Worm (Caenorhabditis elegans) whole organism, L2 larva: ENCODE results near the gene ZK596.3.

Source experiments
- F13H6.1 ChIP-seq: sonication (generic microtip); optimal IDR thresholded peaks from 2 replicates; lab custom pipeline; 2016; ENCODE audit warnings: missing genetic modification characterization, missing compliant biosample characterization
- R02D3.7 ChIP-seq: fragments of 150-350 bp; optimal IDR thresholded peaks from 2 replicates; lab custom pipeline; 2014; ENCODE audit warnings: missing biosample characterization, missing genetic modification characterization
- ZK546.5 ChIP-seq: sonication (generic microtip); optimal IDR thresholded peaks from 2 replicates; lab custom pipeline; 2017; ENCODE audit warnings: missing biosample characterization, missing genetic modification characterization
- alr-1 ChIP-seq: fragments of 150-350 bp; optimal IDR thresholded peaks from 2 replicates; lab custom pipeline; 2014; ENCODE audit warnings: missing biosample characterization, missing genetic modification characterization
- aly-2 ChIP-seq: fragments of 150-350 bp; optimal IDR thresholded peaks from 2 replicates; lab custom pipeline; 2014; ENCODE audit warnings: missing biosample characterization, missing genetic modification characterization
- ama-1 ChIP-seq: fragments of 150-350 bp; optimal IDR thresholded peaks from 2 replicates; lab custom pipeline; 2018; ENCODE audit warnings: inconsistent platforms
- ceh-16 ChIP-seq: fragments of 150-350 bp; optimal IDR thresholded peaks from 2 replicates; lab custom pipeline; 2014; ENCODE audit warnings: missing biosample characterization, missing genetic modification characterization
- ceh-82 ChIP-seq: fragments of 150-350 bp; optimal IDR thresholded peaks from 2 replicates; lab custom pipeline; 2014; ENCODE audit warnings: missing biosample characterization, missing genetic modification characterization
- crh-2 ChIP-seq: sonication (generic microtip); optimal IDR thresholded peaks from 2 replicates; lab custom pipeline; 2017; ENCODE audit warnings: missing biosample characterization, missing genetic modification characterization
- dmd-4 ChIP-seq: sonication (generic microtip); optimal IDR thresholded peaks from 2 replicates; lab custom pipeline; 2017; ENCODE audit warnings: missing biosample characterization, missing genetic modification characterization
- egl-27 ChIP-seq: sonication (generic microtip); optimal IDR thresholded peaks from 3 replicates; lab custom pipeline; 2017; ENCODE audit warnings: missing biosample characterization, missing genetic modification reagents, missing genetic modification characterization
- lin-13 ChIP-seq: fragments of 150-350 bp; optimal IDR thresholded peaks from 2 replicates; lab custom pipeline; 2014; ENCODE audit warnings: missing biosample characterization, missing genetic modification reagents, missing genetic modification characterization
- lin-39 ChIP-seq: fragments of 150-350 bp; optimal IDR thresholded peaks from 2 replicates; lab custom pipeline; 2014; ENCODE audit warnings: missing biosample characterization, missing genetic modification reagents, missing genetic modification characterization
- lsy-2 ChIP-seq, 2 experiments: fragments of 150-350 bp in 1 of 2; sonication (generic microtip) in 1 of 2; optimal IDR thresholded peaks; 2 replicates each; lab custom pipeline; 2014 to 2017; ENCODE audit warnings: missing biosample characterization in 2 of 2, missing genetic modification characterization in 2 of 2
- mab-5 ChIP-seq: fragments of 150-350 bp; optimal IDR thresholded peaks from 2 replicates; lab custom pipeline; 2014; ENCODE audit warnings: missing biosample characterization, missing genetic modification characterization
- mbf-1 ChIP-seq: sonication (generic microtip); optimal IDR thresholded peaks from 2 replicates; lab custom pipeline; 2017; ENCODE audit warnings: missing biosample characterization, missing genetic modification characterization
- mdl-1 ChIP-seq, 2 experiments: fragments of 150-350 bp in 1 of 2; sonication (generic microtip) in 1 of 2; optimal IDR thresholded peaks; 2 replicates each; lab custom pipeline; 2017; ENCODE audit warnings: missing biosample characterization in 2 of 2, missing genetic modification characterization in 2 of 2
- nhr-11 ChIP-seq: fragments of 150-350 bp; optimal IDR thresholded peaks from 2 replicates; lab custom pipeline; 2014; ENCODE audit warnings: missing biosample characterization, missing genetic modification characterization
- nhr-21 ChIP-seq: fragments of 150-350 bp; optimal IDR thresholded peaks from 2 replicates; lab custom pipeline; 2014; ENCODE audit warnings: missing biosample characterization, missing genetic modification characterization
- nhr-23 ChIP-seq: fragments of 150-350 bp; optimal IDR thresholded peaks from 2 replicates; lab custom pipeline; 2014; ENCODE audit warnings: missing biosample characterization, missing genetic modification reagents, missing genetic modification characterization
- nhr-237 ChIP-seq: fragments of 150-350 bp; optimal IDR thresholded peaks from 2 replicates; lab custom pipeline; 2014; ENCODE audit warnings: missing biosample characterization, missing genetic modification characterization
- nhr-25 ChIP-seq: fragments of 150-350 bp; sonication (generic microtip); optimal IDR thresholded peaks from 3 replicates; lab custom pipeline; 2014; ENCODE audit warnings: missing biosample characterization, missing genetic modification characterization
- nhr-6 ChIP-seq: fragments of 150-350 bp; optimal IDR thresholded peaks from 2 replicates; lab custom pipeline; 2014; ENCODE audit warnings: missing biosample characterization, missing genetic modification characterization
- nhr-77 ChIP-seq: fragments of 150-350 bp; optimal IDR thresholded peaks from 2 replicates; lab custom pipeline; 2014; ENCODE audit warnings: missing biosample characterization, missing genetic modification characterization
- peb-1 ChIP-seq: fragments of 150-350 bp; optimal IDR thresholded peaks from 2 replicates; lab custom pipeline; 2014; ENCODE audit warnings: missing biosample characterization, missing genetic modification characterization
- skn-1 ChIP-seq: sonication (generic microtip); optimal IDR thresholded peaks from 2 replicates; lab custom pipeline; 2017; ENCODE audit warnings: missing biosample characterization, missing genetic modification characterization
- sma-3 ChIP-seq: sonication (generic microtip); optimal IDR thresholded peaks from 2 replicates; lab custom pipeline; 2016; ENCODE audit warnings: missing genetic modification reagents, missing genetic modification characterization, missing compliant biosample characterization
- snpc-4 ChIP-seq: fragments of 150-350 bp; optimal IDR thresholded peaks from 2 replicates; lab custom pipeline; 2014; ENCODE audit warnings: missing biosample characterization, missing genetic modification characterization
- unc-39 ChIP-seq: fragments of 150-350 bp; optimal IDR thresholded peaks from 2 replicates; lab custom pipeline; 2014; ENCODE audit warnings: missing biosample characterization, missing genetic modification characterization
- unc-62 ChIP-seq: fragments of 150-350 bp; optimal IDR thresholded peaks from 2 replicates; lab custom pipeline; 2014; ENCODE audit warnings: missing biosample characterization, missing genetic modification reagents, missing genetic modification characterization
- ztf-1 ChIP-seq: fragments of 200-800 bp; sonication (Bioruptor generic); conservative IDR thresholded peaks from 2 replicates; pipeline ENCODE4 v1.3.6; 2022; ENCODE audit warnings: missing genetic modification characterization, missing compliant biosample characterization
- ztf-4 ChIP-seq: fragments of 150-350 bp; optimal IDR thresholded peaks from 2 replicates; lab custom pipeline; 2014; ENCODE audit warnings: missing biosample characterization, missing genetic modification characterization

Gene ZK596.3

ce11 chrIV:10899091-10899490 lies 5.1 kb downstream of the ZK596.3 start, which contains the start of the genes F13E9.9 and F13E9.19:
Gene F13E9.9 (minus strand): TSS chrIV:10899191.
Gene F13E9.19 (plus strand): TSS chrIV:10899406.
- TF ChIP-seq lin-39: no peak
- no peak for TF ChIP-seq mdl-1 (tag; optimal IDR thresholded peaks at IDR 0.05; lab: Kevin White, UChicago)
- no peak for TF ChIP-seq nhr-77

ce11 chrIV:10898160-10898559 lies 6.0 kb downstream of the ZK596.3 start:
- TF ChIP-seq nhr-11 (tag; lab: Kevin White, UChicago) (no peak), egl-27 (no peak), nhr-23 (tag; lab: Kevin White, UChicago) (no peak), peb-1 (no peak), mab-5 (tag; lab: Kevin White, UChicago) (no peak), ceh-16 (tag; lab: Kevin White, UChicago) (no peak), ZK546.5 (no peak), sma-3 (GFP tag; lab: Kevin White, UChicago) (no peak), ztf-4 (tag; lab: Kevin White, UChicago) (no peak), snpc-4 (tag; lab: Kevin White, UChicago) (no peak)

ce11 chrIV:10896512-10896911 lies 7.7 kb downstream of the ZK596.3 start, which contains the start of gene srlf-13:
Gene srlf-13 (minus strand): TSS chrIV:10896612.
- TF ChIP-seq nhr-21 (tag; lab: Kevin White, UChicago) (no peak), lin-39 (no peak), nhr-23 (tag; lab: Kevin White, UChicago) (no peak), unc-39 (tag; lab: Kevin White, UChicago) (no peak), ama-1 (lab: Kevin White, UChicago) (no peak), lin-13 (no peak), alr-1 (no peak), snpc-4 (tag; lab: Kevin White, UChicago) (no peak), egl-27 (no peak), nhr-6 (tag; lab: Kevin White, UChicago) (no peak), skn-1 (tag; lab: Kevin White, UChicago) (no peak)

- no peak for TF ChIP-seq nhr-21 (tag; lab: Kevin White, UChicago)
- no peak for TF ChIP-seq egl-27
- TF ChIP-seq dmd-4 (tag; lab: Kevin White, UChicago): no peak
- no peak for TF ChIP-seq peb-1
- TF ChIP-seq unc-62 (GFP tag; lab: Kevin White, UChicago): no peak
Observed at ce11 chrIV:10894255-10894654, 9.9 kb downstream of the ZK596.3 start, which contains the start of gene srlf-14. Gene srlf-14 (minus strand): TSS chrIV:10894355.

ce11 chrIV:10891993-10892392 lies 12.2 kb downstream of the ZK596.3 start, which contains the start of gene srlf-12:
Gene srlf-12 (minus strand): TSS chrIV:10892093.
- TF ChIP-seq ceh-82 (tag; lab: Kevin White, UChicago): no peak
- no peak for TF ChIP-seq R02D3.7 (tag; lab: Kevin White, UChicago)
- no peak for TF ChIP-seq crh-2 (tag; lab: Kevin White, UChicago)
- TF ChIP-seq lsy-2 (tag; optimal IDR thresholded peaks at IDR 0.05; lab: Kevin White, UChicago): no peak
- no peak for TF ChIP-seq nhr-25

ce11 chrIV:10889820-10890462 lies 14.2 kb downstream of the ZK596.3 start, which contains the start of gene F13E9.15:
Gene F13E9.15 (minus strand): TSS chrIV:10889870.
- TF ChIP-seq aly-2 (tag; lab: Kevin White, UChicago) (no peak), nhr-237 (no peak), ama-1 (lab: Kevin White, UChicago) (no peak), mbf-1 (tag; lab: Kevin White, UChicago) (no peak), ztf-1 (GFP tag; lab: Robert Waterston, UW) (no peak), F13H6.1 (tag; lab: Kevin White, UChicago) (no peak)
